Worm (Caenorhabditis elegans) whole organism, L1 larva: ENCODE data around the gene W02D7.12.
A peak's percentile ranks its signal among the peaks of the same experiment; 100 is the strongest.

Experiments
- C16A3.4 ChIP-seq: fragments of 150-350 bp; optimal IDR thresholded peaks from 2 replicates; lab custom pipeline; 2014; ENCODE audit warnings: missing biosample characterization, missing genetic modification characterization
- F16B12.6 ChIP-seq: fragments of 150-350 bp; optimal IDR thresholded peaks from 2 replicates; lab custom pipeline; 2014; ENCODE audit warnings: missing biosample characterization, missing genetic modification characterization
- Y116A8C.19 ChIP-seq: sonication (generic microtip); optimal IDR thresholded peaks from 2 replicates; lab custom pipeline; 2016; ENCODE audit warnings: missing compliant biosample characterization, missing genetic modification characterization, borderline replicate concordance
- ama-1 ChIP-seq: fragments of 150-350 bp; optimal IDR thresholded peaks from 2 replicates; lab custom pipeline; 2014
- blmp-1 ChIP-seq: fragments of 150-350 bp; optimal IDR thresholded peaks from 2 replicates; lab custom pipeline; 2014; ENCODE audit warnings: missing biosample characterization, missing genetic modification characterization
- ceh-8 ChIP-seq: fragments of 200-800 bp; sonication (Bioruptor generic); optimal IDR thresholded peaks from 2 replicates; lab custom pipeline; 2018; ENCODE audit warnings: mild to moderate bottlenecking, missing genetic modification characterization, moderate library complexity, missing compliant biosample characterization
- ceh-82 ChIP-seq, 3 experiments: fragments of 150-350 bp in 1 of 3; sonication (generic microtip) in 2 of 3; optimal IDR thresholded peaks; 2 replicates each; lab custom pipeline; 2014 to 2017; ENCODE audit warnings: missing biosample characterization in 3 of 3, missing genetic modification characterization in 3 of 3
- ces-1 ChIP-seq: fragments of 150-350 bp; optimal IDR thresholded peaks from 2 replicates; lab custom pipeline; 2014; ENCODE audit warnings: missing biosample characterization, missing genetic modification reagents, missing genetic modification characterization
- dpl-1 ChIP-seq, 3 experiments: fragments of 150-350 bp in 2 of 3; sonication (generic microtip) in 1 of 3; optimal IDR thresholded peaks; 2 replicates each; lab custom pipeline; 2014 to 2017; ENCODE audit warnings: missing biosample characterization in 3 of 3, missing genetic modification characterization in 3 of 3, missing genetic modification reagents in 3 of 3
- dsc-1 ChIP-seq: sonication (generic microtip); optimal IDR thresholded peaks from 2 replicates; lab custom pipeline; 2016; ENCODE audit warnings: mild to moderate bottlenecking, missing genetic modification characterization, missing compliant biosample characterization
- efl-3 ChIP-seq: fragments of 200-800 bp; sonication (Bioruptor generic); optimal IDR thresholded peaks from 2 replicates; lab custom pipeline; 2018; ENCODE audit warnings: mild to moderate bottlenecking, missing genetic modification characterization, missing compliant biosample characterization
- egl-13 ChIP-seq: sonication (generic microtip); optimal IDR thresholded peaks from 2 replicates; lab custom pipeline; 2016; ENCODE audit warnings: missing genotype, missing genetic modification reagents, missing genetic modification characterization, missing compliant biosample characterization
- elt-2 ChIP-seq: sonication (generic microtip); optimal IDR thresholded peaks from 2 replicates; lab custom pipeline; 2016; ENCODE audit warnings: missing genetic modification characterization, mild to moderate bottlenecking, inconsistent platforms, missing compliant biosample characterization, missing genetic modification reagents
- elt-3 ChIP-seq, 6 experiments: fragments of 150-350 bp in 1 of 6; sonication (generic microtip); optimal IDR thresholded peaks; 2 replicates each; lab custom pipeline; 2017 to 2018; ENCODE audit warnings: missing biosample characterization in 6 of 6, missing genetic modification characterization in 6 of 6, inconsistent platforms in 1 of 6
- fkh-10 ChIP-seq: sonication (generic microtip); optimal IDR thresholded peaks from 2 replicates; lab custom pipeline; 2017; ENCODE audit warnings: missing biosample characterization, missing genetic modification reagents, missing genetic modification characterization
- fkh-4 ChIP-seq: sonication (generic microtip); optimal IDR thresholded peaks from 2 replicates; lab custom pipeline; 2016; ENCODE audit warnings: missing compliant biosample characterization, missing genetic modification characterization, borderline replicate concordance
- fkh-8 ChIP-seq: sonication (generic microtip); optimal IDR thresholded peaks from 2 replicates; lab custom pipeline; 2016; ENCODE audit warnings: mild to moderate bottlenecking, missing genetic modification characterization, missing compliant biosample characterization
- fos-1 ChIP-seq: fragments of 150-350 bp; optimal IDR thresholded peaks from 2 replicates; lab custom pipeline; 2014; ENCODE audit warnings: missing biosample characterization, missing genetic modification characterization
- hlh-4 ChIP-seq: sonication (generic microtip); optimal IDR thresholded peaks from 2 replicates; lab custom pipeline; 2016; ENCODE audit warnings: mild to moderate bottlenecking, missing genetic modification characterization, missing compliant biosample characterization
- irx-1 ChIP-seq: sonication (generic microtip); optimal IDR thresholded peaks from 2 replicates; lab custom pipeline; 2016; ENCODE audit warnings: missing genetic modification characterization, missing compliant biosample characterization
- lin-15B ChIP-seq: fragments of 150-350 bp; sonication (generic microtip); optimal IDR thresholded peaks from 3 replicates; lab custom pipeline; 2014; ENCODE audit warnings: missing biosample characterization, missing genetic modification characterization
- lin-35 ChIP-seq, 2 experiments: fragments of 150-350 bp; optimal IDR thresholded peaks; 2 replicates each; lab custom pipeline; 2014; ENCODE audit warnings: missing biosample characterization in 2 of 2, missing genetic modification characterization in 2 of 2, missing genetic modification reagents in 2 of 2
- lin-39 ChIP-seq: fragments of 150-350 bp; optimal IDR thresholded peaks from 2 replicates; lab custom pipeline; 2014; ENCODE audit warnings: missing biosample characterization, missing genetic modification reagents, missing genetic modification characterization
- lir-3 ChIP-seq: sonication (generic microtip); optimal IDR thresholded peaks from 2 replicates; lab custom pipeline; 2016; ENCODE audit warnings: mild to moderate bottlenecking, missing genetic modification characterization, moderate library complexity, missing compliant biosample characterization; ENCODE audit not compliant: poor library complexity
- lsy-2 ChIP-seq, 2 experiments: fragments of 150-350 bp; optimal IDR thresholded peaks; 2 replicates each; lab custom pipeline; 2014; ENCODE audit warnings: missing biosample characterization in 2 of 2, missing genetic modification characterization in 2 of 2
- mab-9 ChIP-seq: fragments of 200-800 bp; sonication (Bioruptor generic); IDR thresholded peaks from 2 replicates; pipeline ENCODE4 v1.3.6; 2022; ENCODE audit warnings: missing genetic modification reagents, missing genetic modification characterization, missing compliant biosample characterization
- mdl-1 ChIP-seq, 2 experiments: fragments of 150-350 bp; optimal IDR thresholded peaks; 2 replicates each; lab custom pipeline; 2014 to 2017; ENCODE audit warnings: missing biosample characterization in 2 of 2, missing genetic modification characterization in 2 of 2, inconsistent platforms in 1 of 2
- mep-1 ChIP-seq: fragments of 150-350 bp; optimal IDR thresholded peaks from 2 replicates; lab custom pipeline; 2014; ENCODE audit warnings: missing biosample characterization, missing genetic modification characterization
- nhr-12 ChIP-seq: sonication (generic microtip); optimal IDR thresholded peaks from 2 replicates; lab custom pipeline; 2017; ENCODE audit warnings: missing biosample characterization, missing genetic modification characterization
- nhr-19 ChIP-seq: fragments of 200-800 bp; sonication (Bioruptor generic); conservative IDR thresholded peaks from 2 replicates; pipeline ENCODE4 v1.3.6; 2022; ENCODE audit warnings: missing genetic modification characterization, missing compliant biosample characterization
- nhr-20 ChIP-seq: sonication (generic microtip); optimal IDR thresholded peaks from 2 replicates; lab custom pipeline; 2016; ENCODE audit warnings: mild to moderate bottlenecking, missing genetic modification characterization, missing compliant biosample characterization
- nhr-237 ChIP-seq: fragments of 150-350 bp; optimal IDR thresholded peaks from 2 replicates; lab custom pipeline; 2014; ENCODE audit warnings: missing biosample characterization, missing genetic modification characterization
- nhr-47 ChIP-seq: sonication (generic microtip); optimal IDR thresholded peaks from 2 replicates; lab custom pipeline; 2016; ENCODE audit warnings: mild to moderate bottlenecking, missing genetic modification characterization, moderate library complexity, missing compliant biosample characterization
- nhr-71 ChIP-seq: sonication (generic microtip); optimal IDR thresholded peaks from 2 replicates; lab custom pipeline; 2016; ENCODE audit warnings: mild to moderate bottlenecking, missing genetic modification characterization, moderate library complexity, missing compliant biosample characterization
- nhr-77 ChIP-seq: fragments of 150-350 bp; optimal IDR thresholded peaks from 2 replicates; lab custom pipeline; 2014; ENCODE audit warnings: missing biosample characterization, missing genetic modification characterization
- nhr-84 ChIP-seq: sonication (generic microtip); optimal IDR thresholded peaks from 2 replicates; lab custom pipeline; 2017; ENCODE audit warnings: missing biosample characterization, missing genetic modification characterization
- nhr-85 ChIP-seq: sonication (generic microtip); peaks from one replicate; lab custom pipeline; 2016; ENCODE audit warnings: missing genetic modification characterization, inconsistent platforms, missing compliant biosample characterization
- nhr-90 ChIP-seq: sonication (generic microtip); optimal IDR thresholded peaks from 2 replicates; lab custom pipeline; 2016; ENCODE audit warnings: mild to moderate bottlenecking, missing genetic modification characterization, missing compliant biosample characterization; ENCODE audit not compliant: poor library complexity
- pax-3 ChIP-seq: fragments of 200-800 bp; sonication (Bioruptor generic); optimal IDR thresholded peaks from 2 replicates; lab custom pipeline; 2018; ENCODE audit warnings: mild to moderate bottlenecking, missing genetic modification characterization, moderate library complexity, missing compliant biosample characterization
- rnt-1 ChIP-seq: sonication (generic microtip); optimal IDR thresholded peaks from 2 replicates; lab custom pipeline; 2016; ENCODE audit warnings: mild to moderate bottlenecking, missing genetic modification characterization, moderate library complexity, missing compliant biosample characterization
- skn-1 ChIP-seq: fragments of 150-350 bp; optimal IDR thresholded peaks from 2 replicates; lab custom pipeline; 2014; ENCODE audit warnings: missing biosample characterization, missing genetic modification characterization
- snpc-4 ChIP-seq: fragments of 150-350 bp; optimal IDR thresholded peaks from 2 replicates; lab custom pipeline; 2014; ENCODE audit warnings: missing biosample characterization, missing genetic modification characterization
- snu-23 ChIP-seq: sonication (generic microtip); optimal IDR thresholded peaks from 2 replicates; lab custom pipeline; 2016; ENCODE audit warnings: missing genetic modification characterization, missing compliant biosample characterization
- sox-4 ChIP-seq: sonication (generic microtip); optimal IDR thresholded peaks from 2 replicates; lab custom pipeline; 2016; ENCODE audit warnings: missing genetic modification characterization, missing compliant biosample characterization
- sptf-1 ChIP-seq: fragments of 150-350 bp; optimal IDR thresholded peaks from 2 replicates; lab custom pipeline; 2014; ENCODE audit warnings: missing biosample characterization, missing genetic modification characterization
- swsn-7 ChIP-seq: sonication (generic microtip); optimal IDR thresholded peaks from 2 replicates; lab custom pipeline; 2016; ENCODE audit warnings: missing genetic modification characterization, missing compliant biosample characterization
- tbx-2 ChIP-seq: sonication (generic microtip); optimal IDR thresholded peaks from 2 replicates; lab custom pipeline; 2016; ENCODE audit warnings: missing genetic modification characterization, missing compliant biosample characterization
- unc-130 ChIP-seq: fragments of 150-350 bp; optimal IDR thresholded peaks from 2 replicates; lab custom pipeline; 2017; ENCODE audit warnings: missing biosample characterization, missing genetic modification characterization, inconsistent platforms
- unc-30 ChIP-seq: sonication (generic microtip); optimal IDR thresholded peaks from 2 replicates; lab custom pipeline; 2017; ENCODE audit warnings: missing biosample characterization, missing genetic modification characterization
- unc-86 ChIP-seq: sonication (generic microtip); optimal IDR thresholded peaks from 2 replicates; lab custom pipeline; 2016; ENCODE audit warnings: missing genetic modification characterization, missing compliant biosample characterization
- xbp-1 ChIP-seq: sonication (generic microtip); optimal IDR thresholded peaks from 2 replicates; lab custom pipeline; 2016; ENCODE audit warnings: missing genetic modification characterization, missing compliant biosample characterization
- zip-4 ChIP-seq: fragments of 200-800 bp; sonication (Bioruptor generic); optimal IDR thresholded peaks from 2 replicates; lab custom pipeline; 2018; ENCODE audit warnings: mild to moderate bottlenecking, missing genetic modification characterization, moderate library complexity, missing compliant biosample characterization
- ztf-11 ChIP-seq, 2 experiments: sonication (generic microtip); optimal IDR thresholded peaks; 2 replicates each; lab custom pipeline; 2016 to 2017; ENCODE audit warnings: missing genetic modification characterization in 2 of 2, missing biosample characterization in 1 of 2, missing compliant biosample characterization in 1 of 2

The W02D7.12 gene

ce11 chrV:8359113-8359564 is 47.8 kb downstream of the W02D7.12 start, which contains the start of gene mpdu-1:
TSS of gene mpdu-1 (minus strand) at chrV:8359163.
- TF ChIP-seq nhr-77 (peak; percentile 8), nhr-237 (tag; lab: Kevin White, UChicago) (no peak), lin-39 (tag; lab: Kevin White, UChicago) (peak; percentile 61), mdl-1 (tag; optimal IDR thresholded peaks at IDR 0.05; lab: Kevin White, UChicago) (peak in 1 of 2 experiments; percentile 23), nhr-90 (peak; percentile 65), nhr-71 (tag; lab: Kevin White, UChicago) (peak; percentile 80), rnt-1 (tag; lab: Kevin White, UChicago) (peak; percentile 71), irx-1 (tag; lab: Kevin White, UChicago) (peak; percentile 63), fkh-10 (GFP tag; lab: Kevin White, UChicago) (peak; percentile 5), lir-3 (no peak), elt-3 (tag; optimal IDR thresholded peaks at IDR 0.05; lab: Kevin White, UChicago) (peak in 2 of 6 experiments; percentile 32 to 69), unc-86 (tag; lab: Kevin White, UChicago) (peak; percentile 30), dsc-1 (tag; lab: Kevin White, UChicago) (peak; percentile 71), snpc-4 (tag; lab: Kevin White, UChicago) (peak; percentile 89), ztf-11 (tag; optimal IDR thresholded peaks at IDR 0.05; lab: Kevin White, UChicago) (peak in 1 of 2 experiments; percentile 30), blmp-1 (tag; lab: Kevin White, UChicago) (peak; percentile 72), Y116A8C.19 (tag; lab: Kevin White, UChicago) (no peak), C16A3.4 (tag; lab: Kevin White, UChicago) (peak; percentile 79), zip-4 (peak; percentile 3), fos-1 (tag; lab: Kevin White, UChicago) (no peak), hlh-4 (no peak), pax-3 (tag; lab: Kevin White, UChicago) (no peak), fkh-8 (tag; lab: Kevin White, UChicago) (peak; percentile 21), ceh-82 (tag; optimal IDR thresholded peaks at IDR 0.05; lab: Kevin White, UChicago) (peak; percentile 53 to 83 (median 58)), skn-1 (tag; lab: Kevin White, UChicago) (peak; percentile 22), nhr-12 (tag; lab: Kevin White, UChicago) (no peak), nhr-20 (peak; percentile 78), mab-9 (GFP tag; lab: Robert Waterston, UW) (no peak), xbp-1 (tag; lab: Kevin White, UChicago) (peak; percentile 85), ces-1 (GFP tag; lab: Kevin White, UChicago) (no peak), nhr-85 (tag; lab: Kevin White, UChicago) (peak; percentile 83), tbx-2 (peak; percentile 74), elt-2 (peak; percentile 77), nhr-19 (GFP tag; lab: Robert Waterston, UW) (peak; percentile 77), nhr-47 (peak; percentile 76), lin-15B (tag; lab: Kevin White, UChicago) (peak; percentile 8), unc-30 (tag; lab: Kevin White, UChicago) (no peak), F16B12.6 (tag; lab: Kevin White, UChicago) (no peak), lin-35 (GFP tag; optimal IDR thresholded peaks at IDR 0.05; lab: Kevin White, UChicago) (peak; percentile 69 to 78), nhr-84 (no peak), mep-1 (peak; percentile 93), dpl-1 (GFP tag; optimal IDR thresholded peaks at IDR 0.05; lab: Kevin White, UChicago) (peak; percentile 64 to 81 (median 75)), swsn-7 (tag; lab: Kevin White, UChicago) (peak; percentile 79), lsy-2 (tag; optimal IDR thresholded peaks at IDR 0.05; lab: Kevin White, UChicago) (peak; percentile 82 to 83), sptf-1 (no peak), egl-13 (tag; lab: Kevin White, UChicago) (peak; percentile 39), efl-3 (no peak), sox-4 (tag; lab: Kevin White, UChicago) (peak; percentile 13), fkh-4 (tag; lab: Kevin White, UChicago) (no peak), snu-23 (GFP tag; lab: Kevin White, UChicago) (peak; percentile 76), ceh-8 (GFP tag; lab: Kevin White, UChicago) (peak; percentile 8), unc-130 (tag; lab: Kevin White, UChicago) (peak; percentile 31), ama-1 (lab: Kevin White, UChicago) (no peak)
